Worm (Caenorhabditis elegans) whole organism, L1 larva: ENCODE measurements around the gene rpl-23.

ENCODE experiments used
- C04F5.9 ChIP-seq: sonication (generic microtip); optimal IDR thresholded peaks from 2 replicates; lab custom pipeline; 2016; ENCODE audit warnings: missing genetic modification characterization, missing compliant biosample characterization
- C16A3.4 ChIP-seq: fragments of 150-350 bp; optimal IDR thresholded peaks from 2 replicates; lab custom pipeline; 2014; ENCODE audit warnings: missing biosample characterization, missing genetic modification characterization
- blmp-1 ChIP-seq: fragments of 150-350 bp; optimal IDR thresholded peaks from 2 replicates; lab custom pipeline; 2014; ENCODE audit warnings: missing biosample characterization, missing genetic modification characterization
- ceh-8 ChIP-seq: fragments of 200-800 bp; sonication (Bioruptor generic); optimal IDR thresholded peaks from 2 replicates; lab custom pipeline; 2018; ENCODE audit warnings: mild to moderate bottlenecking, missing genetic modification characterization, moderate library complexity, missing compliant biosample characterization
- ceh-82 ChIP-seq, 3 experiments: fragments of 150-350 bp in 1 of 3; sonication (generic microtip) in 2 of 3; optimal IDR thresholded peaks; 2 replicates each; lab custom pipeline; 2014 to 2017; ENCODE audit warnings: missing biosample characterization in 3 of 3, missing genetic modification characterization in 3 of 3
- ceh-88 ChIP-seq: fragments of 200-800 bp; sonication (Bioruptor generic); IDR thresholded peaks from 2 replicates; pipeline ENCODE4 v1.3.6; 2022; ENCODE audit warnings: missing genetic modification characterization, missing compliant biosample characterization
- ces-1 ChIP-seq: fragments of 150-350 bp; optimal IDR thresholded peaks from 2 replicates; lab custom pipeline; 2014; ENCODE audit warnings: missing biosample characterization, missing genetic modification reagents, missing genetic modification characterization
- dpl-1 ChIP-seq, 3 experiments: fragments of 150-350 bp in 2 of 3; sonication (generic microtip) in 1 of 3; optimal IDR thresholded peaks; 2 replicates each; lab custom pipeline; 2014 to 2017; ENCODE audit warnings: missing biosample characterization in 3 of 3, missing genetic modification characterization in 3 of 3, missing genetic modification reagents in 3 of 3
- dsc-1 ChIP-seq: sonication (generic microtip); optimal IDR thresholded peaks from 2 replicates; lab custom pipeline; 2016; ENCODE audit warnings: mild to moderate bottlenecking, missing genetic modification characterization, missing compliant biosample characterization
- efl-1 ChIP-seq, 4 experiments: fragments of 150-350 bp; optimal IDR thresholded peaks in 3 of 4; peaks in 1 of 4; 1 replicate in 1 of 4; 2 replicates in 3 of 4; lab custom pipeline; 2014; ENCODE audit warnings: missing biosample characterization in 2 of 4, missing genetic modification characterization in 2 of 4, missing genetic modification reagents in 2 of 4
- elt-2 ChIP-seq: sonication (generic microtip); optimal IDR thresholded peaks from 2 replicates; lab custom pipeline; 2016; ENCODE audit warnings: missing genetic modification characterization, mild to moderate bottlenecking, inconsistent platforms, missing compliant biosample characterization, missing genetic modification reagents
- elt-3 ChIP-seq, 6 experiments: fragments of 150-350 bp in 1 of 6; sonication (generic microtip); optimal IDR thresholded peaks; 2 replicates each; lab custom pipeline; 2017 to 2018; ENCODE audit warnings: missing biosample characterization in 6 of 6, missing genetic modification characterization in 6 of 6, inconsistent platforms in 1 of 6
- fkh-4 ChIP-seq: sonication (generic microtip); optimal IDR thresholded peaks from 2 replicates; lab custom pipeline; 2016; ENCODE audit warnings: missing compliant biosample characterization, missing genetic modification characterization, borderline replicate concordance
- fkh-8 ChIP-seq: sonication (generic microtip); optimal IDR thresholded peaks from 2 replicates; lab custom pipeline; 2016; ENCODE audit warnings: mild to moderate bottlenecking, missing genetic modification characterization, missing compliant biosample characterization
- irx-1 ChIP-seq: sonication (generic microtip); optimal IDR thresholded peaks from 2 replicates; lab custom pipeline; 2016; ENCODE audit warnings: missing genetic modification characterization, missing compliant biosample characterization
- lin-14 ChIP-seq: fragments of 200-800 bp; sonication (Bioruptor generic); optimal IDR thresholded peaks from 2 replicates; lab custom pipeline; 2018; ENCODE audit warnings: mild to moderate bottlenecking, missing genetic modification characterization, moderate library complexity, missing compliant biosample characterization
- lin-35 ChIP-seq, 2 experiments: fragments of 150-350 bp; optimal IDR thresholded peaks; 2 replicates each; lab custom pipeline; 2014; ENCODE audit warnings: missing biosample characterization in 2 of 2, missing genetic modification characterization in 2 of 2, missing genetic modification reagents in 2 of 2
- lsy-2 ChIP-seq, 2 experiments: fragments of 150-350 bp; optimal IDR thresholded peaks; 2 replicates each; lab custom pipeline; 2014; ENCODE audit warnings: missing biosample characterization in 2 of 2, missing genetic modification characterization in 2 of 2
- mdl-1 ChIP-seq, 2 experiments: fragments of 150-350 bp; optimal IDR thresholded peaks; 2 replicates each; lab custom pipeline; 2014 to 2017; ENCODE audit warnings: missing biosample characterization in 2 of 2, missing genetic modification characterization in 2 of 2, inconsistent platforms in 1 of 2
- mep-1 ChIP-seq: fragments of 150-350 bp; optimal IDR thresholded peaks from 2 replicates; lab custom pipeline; 2014; ENCODE audit warnings: missing biosample characterization, missing genetic modification characterization
- nhr-20 ChIP-seq: sonication (generic microtip); optimal IDR thresholded peaks from 2 replicates; lab custom pipeline; 2016; ENCODE audit warnings: mild to moderate bottlenecking, missing genetic modification characterization, missing compliant biosample characterization
- nhr-71 ChIP-seq: sonication (generic microtip); optimal IDR thresholded peaks from 2 replicates; lab custom pipeline; 2016; ENCODE audit warnings: mild to moderate bottlenecking, missing genetic modification characterization, moderate library complexity, missing compliant biosample characterization
- nhr-85 ChIP-seq: sonication (generic microtip); peaks from one replicate; lab custom pipeline; 2016; ENCODE audit warnings: missing genetic modification characterization, inconsistent platforms, missing compliant biosample characterization
- nhr-90 ChIP-seq: sonication (generic microtip); optimal IDR thresholded peaks from 2 replicates; lab custom pipeline; 2016; ENCODE audit warnings: mild to moderate bottlenecking, missing genetic modification characterization, missing compliant biosample characterization; ENCODE audit not compliant: poor library complexity
- pqm-1 ChIP-seq: sonication (generic microtip); optimal IDR thresholded peaks from 3 replicates; lab custom pipeline; 2017; ENCODE audit warnings: missing biosample characterization, missing genetic modification characterization
- rnt-1 ChIP-seq: sonication (generic microtip); optimal IDR thresholded peaks from 2 replicates; lab custom pipeline; 2016; ENCODE audit warnings: mild to moderate bottlenecking, missing genetic modification characterization, moderate library complexity, missing compliant biosample characterization
- snu-23 ChIP-seq: sonication (generic microtip); optimal IDR thresholded peaks from 2 replicates; lab custom pipeline; 2016; ENCODE audit warnings: missing genetic modification characterization, missing compliant biosample characterization
- tbx-2 ChIP-seq: sonication (generic microtip); optimal IDR thresholded peaks from 2 replicates; lab custom pipeline; 2016; ENCODE audit warnings: missing genetic modification characterization, missing compliant biosample characterization
- unc-130 ChIP-seq: fragments of 150-350 bp; optimal IDR thresholded peaks from 2 replicates; lab custom pipeline; 2017; ENCODE audit warnings: missing biosample characterization, missing genetic modification characterization, inconsistent platforms
- unc-62 ChIP-seq: fragments of 150-350 bp; optimal IDR thresholded peaks from 2 replicates; lab custom pipeline; 2014; ENCODE audit warnings: missing biosample characterization, missing genetic modification reagents, missing genetic modification characterization
- unc-86 ChIP-seq: sonication (generic microtip); optimal IDR thresholded peaks from 2 replicates; lab custom pipeline; 2016; ENCODE audit warnings: missing genetic modification characterization, missing compliant biosample characterization
- vab-15 ChIP-seq: sonication (generic microtip); optimal IDR thresholded peaks from 2 replicates; lab custom pipeline; 2017; ENCODE audit warnings: missing genotype, mild to moderate bottlenecking, missing genetic modification characterization, missing compliant biosample characterization
- xbp-1 ChIP-seq: sonication (generic microtip); optimal IDR thresholded peaks from 2 replicates; lab custom pipeline; 2016; ENCODE audit warnings: missing genetic modification characterization, missing compliant biosample characterization

Gene rpl-23

DNA sequence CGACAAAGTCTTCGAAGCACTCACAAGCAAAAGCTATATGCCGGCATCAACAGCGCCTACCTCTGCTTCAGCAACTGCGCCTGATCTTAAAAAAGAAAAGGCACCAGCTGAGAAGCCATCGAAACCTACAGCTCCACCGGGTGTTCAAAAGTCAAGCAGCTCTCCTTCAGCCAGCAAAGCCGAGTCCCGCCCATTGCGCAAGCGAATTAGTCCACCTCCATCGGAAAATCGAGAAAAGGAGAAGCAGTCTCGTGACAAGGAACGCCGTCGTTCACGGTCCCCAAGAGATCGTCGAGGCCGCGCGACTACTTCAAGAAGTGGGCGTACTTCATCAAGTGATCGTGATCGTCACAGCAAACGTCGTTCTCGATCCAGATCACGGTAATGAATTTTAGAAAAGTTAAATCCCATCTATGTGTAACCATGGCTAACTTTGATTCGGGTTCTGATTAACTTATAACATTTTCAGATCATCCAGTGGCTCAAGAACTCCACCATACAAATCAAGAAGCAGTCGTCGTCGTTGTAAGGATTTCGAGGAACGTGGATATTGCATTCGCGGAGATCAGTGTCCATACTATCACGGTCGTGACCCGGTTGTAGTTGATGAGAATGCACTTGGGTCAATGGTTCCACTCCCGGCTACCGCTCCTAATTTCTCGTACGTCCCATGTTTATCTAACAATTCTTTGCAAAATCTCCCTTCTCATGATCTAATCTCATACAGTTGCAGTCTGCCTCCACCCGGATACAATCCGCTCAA is 6.1 kb upstream of the rpl-23 start:
- TF ChIP-seq pqm-1 (tag; lab: Kevin White, UChicago) (no peak), mdl-1 (tag; optimal IDR thresholded peaks at IDR 0.05; lab: Kevin White, UChicago) (no peak)

- TF ChIP-seq fkh-8 (tag; lab: Kevin White, UChicago) (no peak), blmp-1 (tag; lab: Kevin White, UChicago) (peak; percentile 56)
These were observed 5.3 kb upstream of the rpl-23 start, which contains the start of gene rbm-26 for ce11 chrIII:5711242-5711641. Gene rbm-26, plus strand, starts transcription at chrIII:5711542.

- no peak for TF ChIP-seq ceh-88
- peak; percentile 51 for TF ChIP-seq unc-130 (tag; lab: Kevin White, UChicago)
- peak in 3 of 6 experiments; percentile 11 to 61 (median 38) for TF ChIP-seq elt-3 (tag; optimal IDR thresholded peaks at IDR 0.05; lab: Kevin White, UChicago)
- peak; percentile 38 for TF ChIP-seq elt-2 (tag; lab: Kevin White, UChicago)
- TF ChIP-seq unc-86: no peak
- TF ChIP-seq snu-23 (GFP tag; lab: Kevin White, UChicago): peak; percentile 58
- TF ChIP-seq mep-1: peak; percentile 33
- peak; percentile 29 for TF ChIP-seq tbx-2 (tag; lab: Kevin White, UChicago)
- TF ChIP-seq nhr-90 (tag; lab: Kevin White, UChicago): no peak
- TF ChIP-seq nhr-20 (tag; lab: Kevin White, UChicago): peak; percentile 43
- TF ChIP-seq nhr-71 (tag; lab: Kevin White, UChicago): peak; percentile 37
- TF ChIP-seq nhr-85 (tag; lab: Kevin White, UChicago): peak; percentile 80
- TF ChIP-seq efl-1 (optimal IDR thresholded peaks at IDR 0.05; lab: Kevin White, UChicago): peak in 1 of 2 experiments; percentile 24
- peak in 1 of 2 experiments; percentile 5 for TF ChIP-seq efl-1 (GFP tag; optimal IDR thresholded peaks at IDR 0.05 in 1 of 2; lab: Kevin White, UChicago)
- peak in 1 of 2 experiments; percentile 53 for TF ChIP-seq mdl-1 (tag; optimal IDR thresholded peaks at IDR 0.05; lab: Kevin White, UChicago)
- peak; percentile 3 to 49 for TF ChIP-seq lin-35 (GFP tag; optimal IDR thresholded peaks at IDR 0.05; lab: Kevin White, UChicago)
- TF ChIP-seq ceh-8 (GFP tag; lab: Kevin White, UChicago): no peak
- peak; percentile 30 for TF ChIP-seq xbp-1 (tag; lab: Kevin White, UChicago)
- TF ChIP-seq ces-1 (GFP tag; lab: Kevin White, UChicago): no peak
- peak in 1 of 3 experiments; percentile 2 for TF ChIP-seq ceh-82 (tag; optimal IDR thresholded peaks at IDR 0.05; lab: Kevin White, UChicago)
- TF ChIP-seq irx-1 (tag; lab: Kevin White, UChicago): no peak
- TF ChIP-seq lin-14 (GFP tag; lab: Kevin White, UChicago): peak; percentile 69
- peak; percentile 76 for TF ChIP-seq blmp-1 (tag; lab: Kevin White, UChicago)
- TF ChIP-seq dpl-1 (GFP tag; optimal IDR thresholded peaks at IDR 0.05; lab: Kevin White, UChicago): peak in 1 of 3 experiments; percentile 8
- TF ChIP-seq lsy-2 (tag; optimal IDR thresholded peaks at IDR 0.05; lab: Kevin White, UChicago): peak in 1 of 2 experiments; percentile 87
- no peak for TF ChIP-seq C04F5.9 (tag; lab: Kevin White, UChicago)
- peak; percentile 36 for TF ChIP-seq C16A3.4 (tag; lab: Kevin White, UChicago)
These were observed 4.7 kb upstream of the rpl-23 start for ce11 chrIII:5710676-5711075.

DNA sequence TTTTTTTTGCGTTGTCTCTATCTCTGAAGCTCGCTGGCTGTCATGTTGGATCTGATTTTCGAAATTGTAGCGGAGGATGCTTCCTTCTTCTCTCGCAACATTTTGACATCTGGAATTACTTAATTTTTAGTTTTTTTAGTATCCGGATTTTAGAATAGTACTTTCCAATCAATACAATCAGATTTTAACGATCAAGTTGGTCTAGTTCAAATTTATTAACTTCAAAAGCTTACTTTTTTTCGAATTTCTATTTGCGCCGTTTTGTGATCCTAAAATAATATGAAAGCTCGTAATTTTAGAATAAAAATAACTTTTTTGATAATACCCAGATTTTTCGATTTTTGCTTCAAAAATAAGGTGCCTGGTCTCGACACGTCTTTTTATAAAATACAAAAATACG is 4.1 kb upstream of the rpl-23 start, which contains the start of gene B0336.12:
Gene B0336.12 (minus strand): TSS at position 101 of the 400 bp plus-strand sequence.
- no peak for TF ChIP-seq snu-23 (GFP tag; lab: Kevin White, UChicago)
- no peak for TF ChIP-seq unc-62
- peak; percentile 82 for TF ChIP-seq dsc-1
- TF ChIP-seq fkh-4: peak; percentile 41

DNA sequence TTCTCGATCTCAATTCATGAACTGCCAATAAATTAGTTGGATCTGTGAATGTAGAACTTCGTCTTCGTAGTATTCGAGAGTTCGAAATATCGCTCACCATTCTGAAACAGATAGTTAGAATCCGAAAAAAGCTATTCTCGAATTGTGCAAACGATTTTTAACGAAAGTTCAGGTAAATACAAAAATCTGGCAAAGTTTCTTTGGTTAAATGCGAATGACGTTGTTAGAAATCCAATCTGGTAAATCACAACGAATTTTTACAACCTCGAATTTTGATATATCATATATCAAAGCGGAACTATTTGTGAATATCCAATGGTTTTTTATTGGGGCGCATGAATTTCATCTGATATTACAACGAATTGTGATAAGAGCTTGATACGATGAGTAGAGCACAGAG is 3.3 kb upstream of the rpl-23 start, which contains the start of gene hpo-28:
Gene hpo-28 (minus strand): TSS at position 101 of the 400 bp plus-strand sequence.
- no peak for TF ChIP-seq vab-15 (tag; lab: Kevin White, UChicago)
- peak; percentile 13 for TF ChIP-seq rnt-1
- TF ChIP-seq efl-1 (optimal IDR thresholded peaks at IDR 0.05; lab: Kevin White, UChicago): no peak
- peak in 1 of 2 experiments; percentile 27 for TF ChIP-seq efl-1 (GFP tag; optimal IDR thresholded peaks at IDR 0.05 in 1 of 2; lab: Kevin White, UChicago)
- TF ChIP-seq, all 84 proteins: peak for 2
